Worm (Caenorhabditis elegans) whole organism, mixed stage, embryonic: Measurements from ENCODE around the gene C34B4.5.

Experiments used
- M03D4.4 ChIP-seq: sonication (generic microtip); optimal IDR thresholded peaks from 2 replicates; lab custom pipeline; 2017; ENCODE audit warnings: mild to moderate bottlenecking, missing genetic modification characterization, missing compliant biosample characterization
- bed-3 ChIP-seq: fragments of 200-800 bp; sonication (Bioruptor generic); optimal IDR thresholded peaks from 3 replicates; lab custom pipeline; 2018; ENCODE audit warnings: mild to moderate bottlenecking, missing genetic modification characterization, moderate library complexity, missing compliant biosample characterization
- blmp-1 ChIP-seq: fragments of 150-350 bp; optimal IDR thresholded peaks from 2 replicates; lab custom pipeline; 2014; ENCODE audit warnings: missing biosample characterization, missing genetic modification characterization
- ceh-43 ChIP-seq: fragments of 200-800 bp; sonication (Bioruptor generic); optimal IDR thresholded peaks from 2 replicates; lab custom pipeline; 2018; ENCODE audit warnings: mild to moderate bottlenecking, missing genetic modification characterization, moderate library complexity, missing compliant biosample characterization
- ces-1 ChIP-seq: fragments of 150-350 bp; optimal IDR thresholded peaks from 2 replicates; lab custom pipeline; 2014; ENCODE audit warnings: missing biosample characterization, missing genetic modification reagents, missing genetic modification characterization
- drap-1 ChIP-seq: fragments of 200-800 bp; sonication (Bioruptor generic); optimal IDR thresholded peaks from 3 replicates; lab custom pipeline; 2018; ENCODE audit warnings: mild to moderate bottlenecking, missing genetic modification characterization, missing compliant biosample characterization
- elt-1 ChIP-seq: sonication (generic microtip); optimal IDR thresholded peaks from 2 replicates; lab custom pipeline; 2017; ENCODE audit warnings: missing genetic modification characterization, mild to moderate bottlenecking, missing compliant biosample characterization, antibody characterized with exemption, moderate library complexity, borderline replicate concordance; ENCODE audit not compliant: insufficient read depth
- flh-1 ChIP-seq: fragments of 200-800 bp; sonication (Bioruptor generic); optimal IDR thresholded peaks from 2 replicates; lab custom pipeline; 2018; ENCODE audit warnings: mild to moderate bottlenecking, missing genetic modification characterization, moderate library complexity, missing compliant biosample characterization
- ham-2 ChIP-seq: fragments of 200-800 bp; sonication (Bioruptor generic); optimal IDR thresholded peaks from 2 replicates; lab custom pipeline; 2018; ENCODE audit warnings: mild to moderate bottlenecking, missing genetic modification characterization, missing compliant biosample characterization
- hlh-1 ChIP-seq: fragments of 150-350 bp; optimal IDR thresholded peaks from 2 replicates; lab custom pipeline; 2014; ENCODE audit warnings: missing biosample characterization, missing genetic modification reagents, missing genetic modification characterization
- lin-13 ChIP-seq: fragments of 150-350 bp; optimal IDR thresholded peaks from 2 replicates; lab custom pipeline; 2014; ENCODE audit warnings: missing biosample characterization, missing genetic modification characterization
- lin-32 ChIP-seq: fragments of 200-800 bp; sonication (Bioruptor generic); optimal IDR thresholded peaks from 2 replicates; lab custom pipeline; 2018; ENCODE audit warnings: mild to moderate bottlenecking, missing genetic modification characterization, missing compliant biosample characterization
- lsy-2 ChIP-seq: fragments of 150-350 bp; optimal IDR thresholded peaks from 2 replicates; lab custom pipeline; 2014; ENCODE audit warnings: missing biosample characterization, missing genetic modification characterization
- mab-5 ChIP-seq: fragments of 150-350 bp; optimal IDR thresholded peaks from 2 replicates; lab custom pipeline; 2014; ENCODE audit warnings: missing biosample characterization, missing genetic modification characterization
- mep-1 ChIP-seq: fragments of 150-350 bp; optimal IDR thresholded peaks from 2 replicates; lab custom pipeline; 2017; ENCODE audit warnings: missing biosample characterization, missing genetic modification reagents, missing genetic modification characterization, inconsistent platforms
- mls-2 ChIP-seq: sonication (generic microtip); optimal IDR thresholded peaks from 2 replicates; lab custom pipeline; 2016; ENCODE audit warnings: mild to moderate bottlenecking, missing genetic modification characterization, moderate library complexity, missing compliant biosample characterization
- nhr-12 ChIP-seq: fragments of 150-350 bp; optimal IDR thresholded peaks from 2 replicates; lab custom pipeline; 2014; ENCODE audit warnings: missing biosample characterization, missing genetic modification characterization
- nhr-2 ChIP-seq: fragments of 150-350 bp; optimal IDR thresholded peaks from 2 replicates; lab custom pipeline; 2014; ENCODE audit warnings: missing biosample characterization, missing genetic modification characterization
- nhr-28 ChIP-seq: fragments of 150-350 bp; optimal IDR thresholded peaks from 2 replicates; lab custom pipeline; 2014; ENCODE audit warnings: missing biosample characterization, missing genetic modification characterization
- nhr-76 ChIP-seq: sonication (generic microtip); optimal IDR thresholded peaks from 2 replicates; lab custom pipeline; 2017; ENCODE audit warnings: missing biosample characterization, missing genetic modification characterization
- pha-4 ChIP-seq: fragments of 150-350 bp; optimal IDR thresholded peaks from 2 replicates; lab custom pipeline; 2018; ENCODE audit warnings: missing biosample characterization, missing genetic modification reagents, missing genetic modification characterization
- sem-2 ChIP-seq: fragments of 200-800 bp; sonication (Bioruptor generic); optimal IDR thresholded peaks from 2 replicates; lab custom pipeline; 2018; ENCODE audit warnings: mild to moderate bottlenecking, missing genetic modification characterization, missing compliant biosample characterization
- snpc-4 ChIP-seq: fragments of 150-350 bp; optimal IDR thresholded peaks from 2 replicates; lab custom pipeline; 2014; ENCODE audit warnings: missing biosample characterization, missing genetic modification characterization
- sptf-1 ChIP-seq: sonication (generic microtip); optimal IDR thresholded peaks from 2 replicates; lab custom pipeline; 2017; ENCODE audit warnings: mild to moderate bottlenecking, missing genetic modification characterization, moderate library complexity, missing compliant biosample characterization
- unc-120 ChIP-seq: sonication (generic microtip); optimal IDR thresholded peaks from 2 replicates; lab custom pipeline; 2017; ENCODE audit warnings: missing genetic modification characterization, missing compliant biosample characterization; ENCODE audit not compliant: poor library complexity, severe bottlenecking
- unc-39 ChIP-seq: fragments of 150-350 bp; optimal IDR thresholded peaks from 2 replicates; lab custom pipeline; 2014; ENCODE audit warnings: missing biosample characterization, missing genetic modification characterization
- unc-62 ChIP-seq: fragments of 150-350 bp; optimal IDR thresholded peaks from 2 replicates; lab custom pipeline; 2014; ENCODE audit warnings: missing biosample characterization, missing genetic modification reagents, missing genetic modification characterization
- zip-8 ChIP-seq: fragments of 150-350 bp; optimal IDR thresholded peaks from 2 replicates; lab custom pipeline; 2014; ENCODE audit warnings: missing biosample characterization, missing genetic modification characterization
- ztf-11 ChIP-seq: fragments of 150-350 bp; optimal IDR thresholded peaks from 2 replicates; lab custom pipeline; 2014; ENCODE audit warnings: missing biosample characterization, missing genetic modification characterization

C34B4.5 gene

DNA sequence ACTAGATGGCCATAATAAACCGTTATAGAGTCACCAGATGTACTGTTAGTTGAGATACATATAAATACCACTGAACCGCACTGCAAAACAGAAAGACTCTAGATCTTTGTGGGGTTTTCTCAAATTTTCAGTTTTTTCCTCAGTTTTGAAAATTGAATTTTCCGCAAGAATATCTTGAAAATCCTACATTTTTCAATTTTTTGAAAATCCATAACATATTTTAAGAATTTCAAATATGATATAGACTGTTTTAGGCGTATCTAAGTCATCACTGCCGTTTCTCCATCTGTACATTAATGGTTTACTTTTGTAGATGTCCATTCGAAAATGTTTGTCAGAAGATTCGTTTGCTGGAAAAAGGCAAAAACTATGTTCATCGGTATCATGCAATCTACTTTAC is 33.9 kb upstream of the C34B4.5 start, which contains the start of gene F42E8.1:
Gene F42E8.1, plus strand, starts transcription at position 301 of the 400 bp plus-strand sequence.
- no peak for TF ChIP-seq mls-2 (tag; lab: Kevin White, UChicago)
- no peak for TF ChIP-seq unc-62 (GFP tag; lab: Kevin White, UChicago)
- no peak for TF ChIP-seq nhr-12 (tag; lab: Kevin White, UChicago)
- TF ChIP-seq drap-1 (GFP tag; lab: Kevin White, UChicago), result no peak
- TF ChIP-seq mep-1, result no peak
- TF ChIP-seq lin-32 (GFP tag; lab: Kevin White, UChicago), result no peak
- no peak for TF ChIP-seq sptf-1 (tag; lab: Kevin White, UChicago)
- no peak for TF ChIP-seq lsy-2 (tag; lab: Kevin White, UChicago)
- TF ChIP-seq ham-2 (GFP tag; lab: Kevin White, UChicago), result no peak
- no peak for TF ChIP-seq ceh-43 (GFP tag; lab: Kevin White, UChicago)
- no peak for TF ChIP-seq pha-4 (tag; lab: Kevin White, UChicago)
- no peak for TF ChIP-seq zip-8 (tag; lab: Kevin White, UChicago)
- TF ChIP-seq nhr-28 (tag; lab: Kevin White, UChicago), result no peak
- TF ChIP-seq ces-1 (GFP tag; lab: Kevin White, UChicago), result no peak
- no peak for TF ChIP-seq M03D4.4 (tag; lab: Kevin White, UChicago)
- no peak for TF ChIP-seq elt-1 (tag; lab: Kevin White, UChicago)
- no peak for TF ChIP-seq snpc-4 (tag; lab: Kevin White, UChicago)
- TF ChIP-seq unc-120 (tag; lab: Kevin White, UChicago), result no peak
- TF ChIP-seq ztf-11 (tag; lab: Kevin White, UChicago), result no peak

DNA sequence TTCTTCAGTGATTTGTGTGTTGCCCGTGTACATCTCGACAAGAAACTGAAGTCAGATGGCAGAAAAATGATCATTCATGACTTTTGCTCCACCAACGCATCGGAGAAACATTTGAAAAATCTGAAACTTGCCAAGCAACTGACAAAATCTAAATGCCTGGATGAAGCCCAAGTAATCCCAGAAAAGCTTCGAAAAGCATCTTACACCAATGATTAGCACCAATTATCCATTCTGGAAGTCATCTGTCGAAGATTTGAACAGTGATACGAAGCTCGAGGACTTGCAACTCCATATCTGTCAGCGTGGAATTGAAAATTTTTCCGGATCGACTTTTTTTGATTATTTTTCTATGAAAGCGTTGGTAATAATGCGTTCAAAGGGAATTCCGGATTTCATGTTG is 32.4 kb upstream of the C34B4.5 start:
- TF ChIP-seq flh-1 (no peak), sem-2 (GFP tag; lab: Kevin White, UChicago) (no peak), zip-8 (tag; lab: Kevin White, UChicago) (no peak), unc-120 (tag; lab: Kevin White, UChicago) (no peak), lin-13 (no peak)
- TF ChIP-seq, all 35 proteins: peak for 0

DNA sequence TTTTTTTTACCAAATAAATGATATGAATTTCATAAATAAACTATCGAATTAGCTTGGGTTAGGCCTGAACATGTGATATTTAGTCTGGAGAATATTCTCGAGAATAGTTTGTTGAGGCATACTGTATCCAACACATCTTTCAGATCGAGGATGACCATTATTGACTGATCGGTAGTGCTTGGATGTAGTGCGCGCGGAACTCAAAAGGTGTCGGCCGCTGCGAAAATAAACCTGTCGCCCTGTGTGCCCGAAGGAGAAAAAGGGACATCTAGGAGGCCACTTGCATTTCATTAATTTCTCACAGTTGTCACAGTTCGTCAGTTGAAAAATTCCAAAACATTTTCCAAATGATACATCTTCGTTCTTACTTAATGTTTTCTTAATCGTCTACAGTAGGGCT is 31.6 kb upstream of the C34B4.5 start:
- no peak for TF ChIP-seq ceh-43 (GFP tag; lab: Kevin White, UChicago)
- no peak for TF ChIP-seq ham-2 (GFP tag; lab: Kevin White, UChicago)
- TF ChIP-seq hlh-1 (tag; lab: Kevin White, UChicago), result no peak
- TF ChIP-seq snpc-4 (tag; lab: Kevin White, UChicago), result no peak
- no peak for TF ChIP-seq ztf-11 (tag; lab: Kevin White, UChicago)

- TF ChIP-seq ham-2 (GFP tag; lab: Kevin White, UChicago), result no peak
- TF ChIP-seq unc-39 (tag; lab: Kevin White, UChicago), result no peak
- TF ChIP-seq nhr-12 (tag; lab: Kevin White, UChicago), result no peak
- TF ChIP-seq lin-13, result no peak
- TF ChIP-seq snpc-4 (tag; lab: Kevin White, UChicago), result no peak
- TF ChIP-seq pha-4 (tag; lab: Kevin White, UChicago), result no peak
- TF ChIP-seq unc-62 (GFP tag; lab: Kevin White, UChicago), result no peak
- TF ChIP-seq nhr-2 (tag; lab: Kevin White, UChicago), result no peak
- no peak for TF ChIP-seq mep-1
- TF ChIP-seq mab-5 (tag; lab: Kevin White, UChicago), result no peak
- no peak for TF ChIP-seq ceh-43 (GFP tag; lab: Kevin White, UChicago)
- no peak for TF ChIP-seq ces-1 (GFP tag; lab: Kevin White, UChicago)
- TF ChIP-seq blmp-1 (tag; lab: Kevin White, UChicago), result no peak
- TF ChIP-seq lin-32 (GFP tag; lab: Kevin White, UChicago), result no peak
- no peak for TF ChIP-seq lsy-2 (tag; lab: Kevin White, UChicago)
- no peak for TF ChIP-seq zip-8 (tag; lab: Kevin White, UChicago)
- TF ChIP-seq elt-1 (tag; lab: Kevin White, UChicago), result no peak
Measured at ce11 chrV:13070278-13070677, 25.5 kb upstream of the C34B4.5 start.

ce11 chrV:13071052-13071451 is 24.7 kb upstream of the C34B4.5 start, which contains the start of gene C34B4.3:
C34B4.3 (minus strand) TSS chrV:13071152.
- no peak for TF ChIP-seq bed-3 (GFP tag; lab: Kevin White, UChicago)
- no peak for TF ChIP-seq nhr-76 (tag; lab: Kevin White, UChicago)
- no peak for TF ChIP-seq mls-2 (tag; lab: Kevin White, UChicago)
- no peak for TF ChIP-seq ham-2 (GFP tag; lab: Kevin White, UChicago)
